Fruit fly (Drosophila melanogaster) ovary, adult (tissue): ENCODE results near the gene tna.

Source experiments
- CG17801 ChIP-seq: fragments of 200-800 bp; optimal IDR thresholded peaks from 2 replicates; lab custom pipeline; 2019; ENCODE audit warnings: missing biosample characterization, mild to moderate bottlenecking, missing genetic modification characterization, moderate library complexity; ENCODE audit not compliant: partially characterized antibody

The tna gene

DNA sequence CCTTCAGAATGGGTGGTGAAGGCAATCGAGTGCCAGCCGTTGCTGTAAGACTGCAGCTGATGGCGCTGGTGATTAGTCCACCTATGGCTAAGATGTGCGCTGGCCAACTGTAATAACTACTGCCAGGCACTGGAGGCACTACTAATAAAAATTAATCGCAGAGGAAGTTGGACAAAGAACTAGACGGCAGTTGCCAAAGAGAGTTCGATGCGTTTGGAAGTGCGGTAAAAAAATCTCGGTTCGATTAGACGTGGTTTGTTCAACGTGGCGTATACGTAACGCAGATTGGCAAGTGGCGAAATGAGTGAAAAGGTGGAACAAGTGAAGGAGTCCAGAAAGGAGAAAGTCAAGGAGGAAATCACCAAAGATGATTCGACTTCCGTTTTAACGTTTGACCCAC is at the start of gene tna:
Gene tna, plus strand, starts transcription at position 301 of the 400 bp plus-strand sequence.
- no peak for TF ChIP-seq CG17801 (GFP tag; lab: Kevin White, UChicago)

- no peak for TF ChIP-seq CG17801 (GFP tag; lab: Kevin White, UChicago)
Observed at dm6 chr3L:10785988-10786706, 49.2 kb upstream of the tna start.

dm6 chr3L:10787652-10788330 is 47.5 kb upstream of the tna start:
- no peak for TF ChIP-seq CG17801 (GFP tag; lab: Kevin White, UChicago)

DNA sequence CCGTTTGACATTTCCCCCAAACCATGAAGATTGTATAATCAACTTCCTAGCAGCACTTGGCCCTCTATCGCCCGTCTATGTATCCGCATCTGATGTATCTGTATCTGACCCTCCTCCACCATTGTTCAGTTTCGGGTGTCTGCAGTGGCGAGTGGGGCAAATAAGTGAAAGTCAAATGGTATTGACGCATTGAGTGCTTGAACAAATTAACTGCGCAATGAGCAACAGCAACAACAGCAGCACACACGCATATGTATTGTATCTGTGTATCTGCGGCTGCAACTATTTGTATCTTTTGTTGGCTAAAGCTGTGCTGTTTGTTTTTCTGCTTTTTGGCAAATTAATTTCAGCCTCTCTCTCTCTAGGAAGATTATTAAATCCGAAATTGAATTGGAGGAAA is 46.7 kb upstream of the tna start:
- TF ChIP-seq CG17801 (GFP tag; lab: Kevin White, UChicago), result no peak

DNA sequence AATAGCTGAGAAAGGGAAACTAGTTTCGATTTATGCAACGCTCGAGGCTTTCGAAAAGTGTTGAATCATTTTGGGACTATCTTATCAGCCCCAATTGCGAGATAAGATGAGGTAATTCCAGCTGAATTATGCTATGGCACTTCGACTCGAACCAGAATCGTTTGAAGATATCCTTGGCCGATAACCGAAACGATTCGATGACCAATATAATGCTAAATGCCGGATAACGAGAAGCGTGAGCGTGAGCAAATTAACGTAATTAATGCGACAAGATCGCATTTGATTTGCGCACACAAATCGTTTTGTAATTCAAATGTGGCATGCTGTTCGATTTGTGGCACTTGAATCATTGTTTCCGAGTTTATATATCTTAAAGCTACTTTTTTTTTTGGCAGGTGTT is 46.3 kb upstream of the tna start:
- no peak for TF ChIP-seq CG17801 (GFP tag; lab: Kevin White, UChicago)

DNA sequence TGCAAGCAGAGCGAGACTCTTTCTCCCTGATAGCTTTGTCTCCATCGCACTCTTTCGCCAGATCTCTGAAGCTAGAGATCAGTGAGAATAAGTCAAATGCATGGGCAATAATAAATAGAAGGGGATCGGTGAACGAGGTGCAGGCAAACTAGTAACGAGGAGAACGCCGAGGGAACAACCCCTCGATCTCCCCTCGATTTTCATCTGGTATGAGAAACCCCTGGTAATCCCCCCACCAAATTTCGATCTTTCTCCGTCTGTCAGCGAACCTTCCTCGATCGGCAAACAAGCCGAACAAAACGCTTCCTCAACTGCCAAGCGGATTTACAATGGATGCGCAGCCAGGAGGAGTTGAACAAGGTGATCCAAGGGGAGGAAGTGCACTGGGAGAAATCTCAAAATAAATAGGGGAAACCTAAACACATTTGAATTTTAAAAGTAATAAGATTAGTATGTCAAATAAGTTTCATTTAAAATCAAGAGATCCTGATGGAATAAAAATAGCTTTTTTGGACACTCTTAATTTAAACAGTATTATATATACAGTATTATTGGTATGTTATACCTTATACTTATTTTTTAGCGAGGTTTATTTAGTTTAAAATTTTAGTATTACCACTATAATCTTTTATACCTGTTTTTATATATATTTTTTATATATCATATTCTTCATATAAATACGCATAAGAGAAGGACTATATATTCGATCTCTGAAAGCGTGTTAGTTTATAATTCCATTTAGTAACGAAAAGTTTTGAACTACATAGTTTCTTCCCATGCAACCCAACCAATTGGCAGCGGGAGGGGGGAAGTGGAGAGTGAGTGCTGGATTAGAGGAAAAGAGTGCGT is 43.4 kb upstream of the tna start:
- TF ChIP-seq CG17801 (GFP tag; lab: Kevin White, UChicago), result no peak

dm6 chr3L:10792569-10792968 is 42.8 kb upstream of the tna start:
- TF ChIP-seq CG17801 (GFP tag; lab: Kevin White, UChicago), result no peak

DNA sequence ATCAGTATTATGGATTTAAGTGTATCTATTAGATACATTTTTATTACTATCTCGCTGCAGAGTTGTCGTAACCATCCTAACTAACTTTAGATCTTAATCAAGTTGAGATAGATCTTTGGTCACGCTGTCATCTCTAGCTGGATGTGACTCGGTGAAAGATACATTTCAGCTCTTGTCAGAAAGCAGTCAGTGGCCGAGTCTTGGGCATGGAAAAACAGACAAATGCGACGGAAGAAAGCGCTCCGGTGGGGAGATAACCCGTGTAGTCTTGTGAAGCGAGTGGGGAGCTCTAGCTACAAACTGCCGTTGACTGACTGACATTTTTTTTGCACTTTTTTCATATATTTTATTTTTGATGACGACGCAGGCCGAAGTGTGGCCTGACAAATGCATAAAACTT is 42.1 kb upstream of the tna start:
- TF ChIP-seq CG17801 (GFP tag; lab: Kevin White, UChicago), result no peak

- no peak for TF ChIP-seq CG17801 (GFP tag; lab: Kevin White, UChicago)
Observed at dm6 chr3L:10793889-10794478, 41.3 kb upstream of the tna start.

- TF ChIP-seq CG17801 (GFP tag; lab: Kevin White, UChicago), result no peak
Observed at dm6 chr3L:10795911-10796310, 39.4 kb upstream of the tna start.

dm6 chr3L:10799988-10800387 is 35.3 kb upstream of the tna start:
- TF ChIP-seq CG17801 (GFP tag; lab: Kevin White, UChicago), result no peak

DNA sequence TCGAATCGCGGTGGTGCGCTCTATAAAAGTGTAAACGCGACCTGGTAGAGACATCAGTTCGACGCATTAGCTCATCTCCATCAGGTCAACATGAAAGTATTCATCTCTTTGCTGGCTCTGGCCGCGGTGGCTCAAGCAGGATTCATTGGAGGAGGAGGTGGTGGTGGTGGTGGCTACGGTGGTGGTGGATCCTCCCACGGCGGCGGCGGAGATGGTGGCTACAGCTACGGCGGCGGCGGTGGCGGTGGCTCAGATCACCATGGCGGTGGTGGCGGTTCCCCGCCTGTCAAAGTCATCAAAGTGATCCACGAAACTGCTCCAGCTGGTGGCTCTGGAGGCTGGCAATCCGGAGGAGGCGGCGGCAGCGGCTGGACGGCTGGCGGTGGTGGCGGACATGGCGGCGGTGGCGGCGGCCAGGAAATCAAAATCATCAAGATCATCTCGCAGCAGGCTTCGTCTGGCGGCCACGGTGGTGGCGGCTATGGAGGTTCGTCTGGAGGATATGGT is 34.1 kb upstream of the tna start, which contains the start of gene CG12523:
Gene CG12523, plus strand, starts transcription at position 51 of the 507 bp plus-strand sequence.
- TF ChIP-seq CG17801 (GFP tag; lab: Kevin White, UChicago), result no peak

dm6 chr3L:10803124-10803523 is 32.2 kb upstream of the tna start:
- no peak for TF ChIP-seq CG17801 (GFP tag; lab: Kevin White, UChicago)

DNA sequence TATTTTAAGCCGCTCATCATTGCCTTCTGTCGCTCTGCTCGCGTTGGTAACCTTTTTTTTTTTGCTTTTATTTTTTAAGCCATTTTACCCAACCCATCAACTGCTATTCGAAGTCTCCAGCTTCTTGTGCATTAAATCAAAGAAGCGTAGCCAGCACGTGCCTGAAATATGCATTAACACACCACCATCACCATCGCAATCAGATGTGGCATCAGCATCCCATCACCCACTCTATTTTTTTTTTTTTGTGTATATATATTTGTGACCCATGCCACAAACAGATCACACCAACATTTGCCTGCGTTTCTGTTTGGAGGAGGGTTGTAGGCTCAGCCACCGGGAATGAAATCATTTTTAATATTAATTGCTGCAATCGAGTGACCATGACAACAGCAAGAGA is 26.3 kb upstream of the tna start:
- no peak for TF ChIP-seq CG17801 (GFP tag; lab: Kevin White, UChicago)
